Fruit fly (Drosophila melanogaster): ENCODE results near the gene CG4631.

The CG4631 gene

DNA sequence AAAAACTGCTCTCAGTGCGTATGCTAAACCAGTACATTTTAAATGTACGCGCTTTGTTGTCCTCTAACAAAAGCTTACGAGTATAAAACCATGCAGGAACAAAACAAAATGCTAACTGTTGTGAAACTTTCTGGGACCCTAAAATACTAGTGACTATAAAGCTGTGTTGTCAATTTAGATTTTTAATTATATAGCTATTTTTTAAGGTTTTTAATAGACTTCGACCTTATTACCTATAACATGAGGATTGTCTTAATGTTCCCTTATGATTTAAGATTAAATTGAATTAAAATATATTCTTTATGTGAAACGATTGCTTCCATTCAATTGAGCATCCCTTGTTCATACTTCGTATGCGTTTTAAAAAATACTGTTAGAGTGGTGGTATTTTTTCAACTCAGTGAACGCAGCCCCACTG lies 49.5 kb downstream of the CG4631 start:
- TF ChIP-seq Mio (GFP tag; optimal IDR thresholded peaks at IDR 0.05) (no peak), tai (GFP tag; optimal IDR thresholded peaks at IDR 0.05) (no peak), CG32264 (GFP tag; optimal IDR thresholded peaks at IDR 0.05) (no peak), woc (GFP tag; optimal IDR thresholded peaks at IDR 0.05) (peak; percentile 71), dsf (GFP tag; optimal IDR thresholded peaks at IDR 0.05; ENCODE audit: borderline replicate concordance) (peak; percentile 19), dl (GFP tag; optimal IDR thresholded peaks at IDR 0.05; ENCODE audit: insufficient read depth in 1 of 2, partially characterized antibody in 2 of 2) (peak; percentile 81 to 90), h (GFP tag; optimal IDR thresholded peaks at IDR 0.05) (peak; percentile 49), Dfd (GFP tag; optimal IDR thresholded peaks at IDR 0.05) (no peak), ey (GFP tag; optimal IDR thresholded peaks at IDR 0.05) (peak; percentile 27), CG9705 (GFP tag; optimal IDR thresholded peaks at IDR 0.05) (no peak), Hr78 (GFP tag; optimal IDR thresholded peaks at IDR 0.05) (no peak), foxo (GFP tag; optimal IDR thresholded peaks at IDR 0.05) (peak in 1 of 2 experiments; percentile 57), Dif (GFP tag; optimal IDR thresholded peaks at IDR 0.05; ENCODE audit: partially characterized antibody) (peak; percentile 99), Jra (GFP tag; optimal IDR thresholded peaks at IDR 0.05) (peak; percentile 33), br (GFP tag; optimal IDR thresholded peaks at IDR 0.05) (peak; percentile 32), Hnf4 (GFP tag; optimal IDR thresholded peaks at IDR 0.05) (no peak), Vsx2 (GFP tag; optimal IDR thresholded peaks at IDR 0.05; ENCODE audit: partially characterized antibody) (peak; percentile 90), fru (GFP tag; optimal IDR thresholded peaks at IDR 0.05) (peak; percentile 48), sv (GFP tag; optimal IDR thresholded peaks at IDR 0.05) (peak; percentile 43), Rel (GFP tag; optimal IDR thresholded peaks at IDR 0.05) (no peak), Rel (tag; optimal IDR thresholded peaks at IDR 0.05) (peak; percentile 4), dmrt93B (GFP tag; optimal IDR thresholded peaks at IDR 0.05) (peak; percentile 40), Sp1 (GFP tag; optimal IDR thresholded peaks at IDR 0.05) (peak; percentile 37), HLH106 (tag; optimal IDR thresholded peaks at IDR 0.05) (peak; percentile 70), Hr83 (GFP tag; optimal IDR thresholded peaks at IDR 0.05; ENCODE audit: poor library complexity, severe bottlenecking) (no peak), usp (GFP tag; optimal IDR thresholded peaks at IDR 0.05) (no peak), psq (GFP tag; optimal IDR thresholded peaks at IDR 0.05) (peak; percentile 42), GATAd (GFP tag; optimal IDR thresholded peaks at IDR 0.05) (no peak), Myc (optimal IDR thresholded peaks at IDR 0.05) (peak; percentile 90), N (GFP tag; optimal IDR thresholded peaks at IDR 0.05) (no peak), Abd-B (GFP tag; optimal IDR thresholded peaks at IDR 0.05) (no peak)

DNA sequence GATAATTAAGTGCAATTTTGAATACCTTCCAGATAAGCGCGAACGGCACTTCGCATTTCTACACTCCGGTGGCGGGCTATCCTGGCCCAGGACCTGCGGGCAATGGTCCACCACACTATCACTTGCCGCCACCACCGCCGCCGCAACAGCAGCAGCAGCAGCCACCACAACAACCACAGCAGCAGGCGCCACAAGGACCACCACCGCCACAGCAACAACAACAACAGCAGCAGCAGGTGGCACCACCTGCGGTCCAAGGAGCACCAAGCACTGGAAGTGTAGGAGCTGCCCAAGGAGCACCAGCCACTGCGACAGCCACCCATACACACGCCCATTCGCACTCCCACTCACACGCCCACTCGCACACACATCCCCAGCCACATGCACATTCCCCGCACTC lies 50.3 kb downstream of the CG4631 start:
- TF ChIP-seq Dfd (GFP tag; optimal IDR thresholded peaks at IDR 0.05) (peak; percentile 79), dl (GFP tag; optimal IDR thresholded peaks at IDR 0.05; ENCODE audit: insufficient read depth in 1 of 2, partially characterized antibody in 2 of 2) (no peak)
